Fruit fly (Drosophila melanogaster) whole organism, embryonic: ENCODE measurements around the gene barr.
A peak's percentile ranks its signal among the peaks of the same experiment; 100 is the strongest.

Experiments used
- Adf1 ChIP-seq: fragments of 200-800 bp; sonication (Bioruptor generic); IDR thresholded peaks from 2 replicates; pipeline ENCODE4 v1.3.6; 2022; ENCODE audit warnings: missing biosample characterization, missing genetic modification characterization
- Aef1 ChIP-seq: fragments of 200-800 bp; sonication (Bioruptor generic); IDR thresholded peaks from 3 replicates; pipeline ENCODE4 v1.3.6; 2022; ENCODE audit warnings: missing biosample characterization, missing genetic modification characterization
- Asciz ChIP-seq: fragments of 200-800 bp; sonication (Bioruptor generic); optimal IDR thresholded peaks from 2 replicates; lab custom pipeline; 2017; ENCODE audit warnings: missing biosample characterization, mild to moderate bottlenecking, missing genetic modification characterization, missing genetic modification reagents
- BEAF-32 ChIP-seq: fragments of 200-800 bp; sonication (Bioruptor generic); optimal IDR thresholded peaks from 3 replicates; lab custom pipeline; 2017; ENCODE audit warnings: missing biosample characterization, missing genetic modification characterization, mild to moderate bottlenecking, moderate library complexity, missing genetic modification reagents
- CG10209 ChIP-seq: fragments of 200-800 bp; sonication (Bioruptor generic); optimal IDR thresholded peaks from 3 replicates; lab custom pipeline; 2017; ENCODE audit warnings: missing biosample characterization, mild to moderate bottlenecking, missing genetic modification characterization, missing genetic modification reagents
- CG10543 ChIP-seq: fragments of 200-800 bp; sonication (Bioruptor generic); optimal IDR thresholded peaks from 3 replicates; lab custom pipeline; 2017; ENCODE audit warnings: missing biosample characterization, mild to moderate bottlenecking, missing genetic modification characterization, moderate library complexity
- CG12942 ChIP-seq: fragments of 200-800 bp; sonication (Bioruptor generic); optimal IDR thresholded peaks from 3 replicates; lab custom pipeline; 2016; ENCODE audit warnings: missing biosample characterization, missing genetic modification characterization
- CG13287 ChIP-seq: fragments of 200-800 bp; sonication (Bioruptor generic); IDR thresholded peaks from 2 replicates; pipeline ENCODE4 v1.3.6; 2022; ENCODE audit warnings: missing biosample characterization, missing genetic modification characterization; ENCODE audit not compliant: partially characterized antibody
- CG13296 ChIP-seq: fragments of 200-800 bp; sonication (Bioruptor generic); optimal IDR thresholded peaks from 3 replicates; lab custom pipeline; 2018; ENCODE audit warnings: missing biosample characterization, mild to moderate bottlenecking, missing genetic modification characterization
- CG14965 ChIP-seq: fragments of 200-800 bp; sonication (Bioruptor generic); optimal IDR thresholded peaks from 2 replicates; lab custom pipeline; 2016; ENCODE audit warnings: missing biosample characterization, missing genetic modification characterization, borderline replicate concordance
- CG15073 ChIP-seq: fragments of 200-800 bp; sonication (Bioruptor generic); optimal IDR thresholded peaks from 2 replicates; lab custom pipeline; 2016; ENCODE audit warnings: missing biosample characterization, missing genetic modification characterization
- CG1529 ChIP-seq: fragments of 200-800 bp; sonication (Bioruptor generic); optimal IDR thresholded peaks from 3 replicates; lab custom pipeline; 2018; ENCODE audit warnings: missing biosample characterization, missing genetic modification characterization
- CG2712 ChIP-seq: fragments of 200-800 bp; optimal IDR thresholded peaks from 3 replicates; lab custom pipeline; 2019; ENCODE audit warnings: missing biosample characterization, mild to moderate bottlenecking, missing genetic modification characterization, moderate library complexity
- CG6272 ChIP-seq: fragments of 200-800 bp; sonication (Bioruptor generic); IDR thresholded peaks from 2 replicates; pipeline ENCODE4 v1.3.6; 2022; ENCODE audit warnings: missing biosample characterization, missing genetic modification characterization
- CG6854 ChIP-seq: fragments of 200-800 bp; sonication (Bioruptor generic); optimal IDR thresholded peaks from 3 replicates; lab custom pipeline; 2017; ENCODE audit warnings: missing biosample characterization, mild to moderate bottlenecking, missing genetic modification characterization
- CG7928 ChIP-seq: fragments of 200-800 bp; sonication (Bioruptor generic); optimal IDR thresholded peaks from 2 replicates; lab custom pipeline; 2017; ENCODE audit warnings: missing biosample characterization, mild to moderate bottlenecking, missing genetic modification characterization
- Doc3 ChIP-seq: fragments of 200-800 bp; sonication (Bioruptor generic); IDR thresholded peaks from 3 replicates; pipeline ENCODE4 v1.3.6; 2022; ENCODE audit warnings: missing biosample characterization, missing genetic modification characterization; ENCODE audit not compliant: partially characterized antibody
- Dref ChIP-seq: fragments of 200-800 bp; sonication (Bioruptor generic); IDR thresholded peaks from 2 replicates; pipeline ENCODE4 v1.3.6; 2022; ENCODE audit warnings: missing biosample characterization, missing genetic modification characterization
- E2f1 ChIP-seq: fragments of 200-800 bp; sonication (Bioruptor generic); IDR thresholded peaks from 2 replicates; pipeline ENCODE4 v1.3.6; 2022; ENCODE audit warnings: missing biosample characterization, missing genetic modification characterization
- Fer3 ChIP-seq: fragments of 200-800 bp; sonication (Bioruptor generic); optimal IDR thresholded peaks from 2 replicates; lab custom pipeline; 2018; ENCODE audit warnings: missing biosample characterization, mild to moderate bottlenecking, missing genetic modification characterization, moderate library complexity
- Gsc ChIP-seq: fragments of 200-800 bp; sonication (Bioruptor generic); IDR thresholded peaks from 2 replicates; pipeline ENCODE4 v1.3.6; 2022; ENCODE audit warnings: missing biosample characterization, missing genetic modification characterization
- H15 ChIP-seq: fragments of 200-800 bp; sonication (Bioruptor generic); IDR thresholded peaks from 3 replicates; pipeline ENCODE4 v1.3.6; 2022; ENCODE audit warnings: missing biosample characterization, missing genetic modification characterization
- HLH4C ChIP-seq: fragments of 200-800 bp; sonication (Bioruptor generic); IDR thresholded peaks from 3 replicates; pipeline ENCODE4 v1.3.6; 2022; ENCODE audit warnings: missing biosample characterization, missing genetic modification characterization; ENCODE audit not compliant: partially characterized antibody
- Hey ChIP-seq: fragments of 200-800 bp; sonication (Bioruptor generic); optimal IDR thresholded peaks from 3 replicates; lab custom pipeline; 2018; ENCODE audit warnings: missing biosample characterization, mild to moderate bottlenecking, missing genetic modification characterization
- Hr39 ChIP-seq: fragments of >200 bp; optimal IDR thresholded peaks from 2 replicates; lab custom pipeline; 2017
- Kr ChIP-seq: fragments of 200-800 bp; sonication (Bioruptor generic); optimal IDR thresholded peaks from 2 replicates; lab custom pipeline; 2017; ENCODE audit warnings: missing biosample characterization, mild to moderate bottlenecking, missing genetic modification characterization
- MESR4 ChIP-seq: fragments of 200-800 bp; sonication (Bioruptor generic); optimal IDR thresholded peaks from 2 replicates; lab custom pipeline; 2018; ENCODE audit warnings: missing biosample characterization, mild to moderate bottlenecking, missing genetic modification characterization, moderate library complexity
- Sry-β ChIP-seq: fragments of 200-800 bp; sonication (Bioruptor generic); optimal IDR thresholded peaks from 2 replicates; lab custom pipeline; 2018; ENCODE audit warnings: missing biosample characterization, mild to moderate bottlenecking, missing genetic modification characterization, moderate library complexity
- Vsx1 ChIP-seq: fragments of 200-800 bp; sonication (Bioruptor generic); optimal IDR thresholded peaks from 2 replicates; lab custom pipeline; 2017; ENCODE audit warnings: missing biosample characterization, mild to moderate bottlenecking, missing genetic modification characterization, missing genetic modification reagents
- Xrp1 ChIP-seq: fragments of 200-800 bp; sonication (Bioruptor generic); IDR thresholded peaks from 2 replicates; pipeline ENCODE4 v1.3.6; 2022; ENCODE audit warnings: missing biosample characterization, missing genetic modification characterization
- YL-1 ChIP-seq: fragments of 200-800 bp; sonication (Bioruptor generic); optimal IDR thresholded peaks from 3 replicates; lab custom pipeline; 2017; ENCODE audit warnings: missing biosample characterization, mild to moderate bottlenecking, missing genetic modification characterization
- bsh ChIP-seq, 2 experiments: fragments of 200-800 bp; sonication (Bioruptor generic); optimal IDR thresholded peaks; 2 replicates each; lab custom pipeline; 2017 to 2018; ENCODE audit warnings: mild to moderate bottlenecking in 2 of 2, missing biosample characterization in 2 of 2, missing genetic modification characterization in 2 of 2, moderate library complexity in 1 of 2
- chinmo ChIP-seq: fragments of 200-800 bp; sonication (Bioruptor generic); IDR thresholded peaks from 4 replicates; pipeline ENCODE4 v1.3.6; 2022; ENCODE audit warnings: missing biosample characterization, missing genetic modification characterization; ENCODE audit not compliant: partially characterized antibody
- crol ChIP-seq: fragments of 200-800 bp; sonication (Bioruptor generic); IDR thresholded peaks from 2 replicates; pipeline ENCODE4 v1.3.6; 2022; ENCODE audit warnings: missing biosample characterization, missing genetic modification characterization
- danr ChIP-seq: fragments of 200-800 bp; sonication (Bioruptor generic); IDR thresholded peaks from 2 replicates; pipeline ENCODE4 v1.3.6; 2022; ENCODE audit warnings: missing biosample characterization, missing genetic modification characterization
- en ChIP-seq: fragments of 200-800 bp; sonication (Bioruptor generic); optimal IDR thresholded peaks from 2 replicates; lab custom pipeline; 2016; ENCODE audit warnings: missing biosample characterization, missing genetic modification characterization
- hb ChIP-seq: fragments of 200-800 bp; sonication (Bioruptor generic); IDR thresholded peaks from 3 replicates; pipeline ENCODE4 v1.3.6; 2022; ENCODE audit warnings: missing biosample characterization, missing genetic modification characterization; ENCODE audit not compliant: partially characterized antibody
- jing ChIP-seq: fragments of 200-800 bp; sonication (Bioruptor generic); optimal IDR thresholded peaks from 2 replicates; lab custom pipeline; 2018; ENCODE audit warnings: missing biosample characterization, mild to moderate bottlenecking, missing genetic modification characterization
- nmo ChIP-seq: fragments of 200-800 bp; sonication (Bioruptor generic); optimal IDR thresholded peaks from 2 replicates; lab custom pipeline; 2018; ENCODE audit warnings: missing biosample characterization, mild to moderate bottlenecking, missing genetic modification characterization, moderate library complexity
- odd ChIP-seq: fragments of 200-800 bp; sonication (Bioruptor generic); optimal IDR thresholded peaks from 2 replicates; lab custom pipeline; 2017; ENCODE audit warnings: missing biosample characterization, mild to moderate bottlenecking, missing genetic modification characterization
- prd ChIP-seq, 3 experiments: fragments of >200 bp in 2 of 3; fragments of 200-800 bp in 1 of 3; sonication (Bioruptor generic) in 1 of 3; optimal IDR thresholded peaks in 2 of 3; IDR thresholded peaks in 1 of 3; 2 replicates in 2 of 3; 3 replicates in 1 of 3; pipeline versions ENCODE4 v1.3.6 to Lab custom; 2017 to 2022; ENCODE audit warnings: missing biosample characterization in 1 of 3, missing genetic modification characterization in 1 of 3
- sisA ChIP-seq: fragments of 200-800 bp; sonication (Bioruptor generic); IDR thresholded peaks from 2 replicates; pipeline ENCODE4 v1.3.6; 2022; ENCODE audit warnings: missing biosample characterization, missing genetic modification characterization
- slbo ChIP-seq: fragments of 200-800 bp; sonication (Bioruptor generic); IDR thresholded peaks from 2 replicates; pipeline ENCODE4 v1.3.6; 2022; ENCODE audit warnings: missing biosample characterization, missing genetic modification characterization
- slou ChIP-seq: fragments of 200-800 bp; sonication (Bioruptor generic); optimal IDR thresholded peaks from 3 replicates; lab custom pipeline; 2016; ENCODE audit warnings: missing biosample characterization, missing genetic modification characterization
- stc ChIP-seq: fragments of 200-800 bp; sonication (Bioruptor generic); IDR thresholded peaks from 2 replicates; pipeline ENCODE4 v1.3.6; 2022; ENCODE audit warnings: missing biosample characterization, missing genetic modification characterization
- unc-4 ChIP-seq: fragments of 200-800 bp; sonication (Bioruptor generic); IDR thresholded peaks from 2 replicates; pipeline ENCODE4 v1.3.6; 2022; ENCODE audit warnings: missing biosample characterization, missing genetic modification characterization; ENCODE audit not compliant: partially characterized antibody
- zfh2 ChIP-seq: fragments of 200-800 bp; sonication (Bioruptor generic); optimal IDR thresholded peaks from 2 replicates; lab custom pipeline; 2016; ENCODE audit warnings: missing biosample characterization, missing genetic modification characterization

Gene barr

DNA sequence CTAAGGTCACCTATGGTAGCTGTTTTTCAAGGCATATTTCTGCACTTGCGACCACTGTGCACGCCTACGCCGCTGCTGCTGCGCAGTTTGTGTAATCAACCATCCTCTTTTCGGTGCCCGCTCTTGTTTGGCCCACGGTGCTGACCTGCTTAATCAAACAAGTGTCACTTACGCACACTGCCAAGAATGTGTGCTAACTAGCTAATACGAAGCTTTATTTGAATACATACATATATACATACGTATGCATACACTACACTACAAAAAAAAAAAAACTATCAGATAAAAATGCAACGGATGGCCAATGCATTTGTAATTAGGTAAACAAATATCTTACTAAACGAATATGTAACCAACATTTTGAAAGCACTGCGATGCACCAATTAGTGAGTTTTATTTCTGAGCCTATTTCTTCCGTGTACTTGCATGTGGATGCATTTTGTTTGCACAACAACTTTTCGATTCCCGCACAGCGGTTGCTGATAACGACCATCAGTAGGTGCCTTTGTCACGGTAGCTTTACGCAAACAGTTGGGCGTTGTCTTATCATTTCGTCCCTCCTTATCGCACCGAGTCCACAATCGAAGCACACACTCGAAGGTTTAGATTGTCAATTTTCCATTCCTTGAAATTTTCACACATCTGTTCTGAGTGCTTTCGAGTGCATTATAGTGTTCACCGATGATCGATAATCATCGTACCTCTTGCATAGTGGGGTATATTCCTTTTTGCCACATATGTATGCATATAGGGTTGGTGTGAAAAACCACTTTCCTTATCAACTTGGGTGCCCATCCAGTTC is 25.3 kb upstream of the barr start (continued):
- TF ChIP-seq crol (GFP tag; lab: Robert Waterston, UW), result peak; percentile 83
- TF ChIP-seq CG6272 (GFP tag; lab: Robert Waterston, UW), result peak; percentile 68
- peak; percentile 71 for TF ChIP-seq Kr (GFP tag; lab: Kevin White, UChicago)
- no peak for TF ChIP-seq Doc3 (GFP tag; lab: Robert Waterston, UW)
- TF ChIP-seq Asciz (GFP tag; lab: Kevin White, UChicago), result peak; percentile 90
- TF ChIP-seq Hr39 (lab: Kevin White, UChicago), result no peak
- TF ChIP-seq Fer3 (tag; lab: Kevin White, UChicago), result peak; percentile 80
- TF ChIP-seq CG10543 (GFP tag; lab: Kevin White, UChicago), result peak; percentile 70
- peak; percentile 71 for TF ChIP-seq CG6854 (GFP tag; lab: Kevin White, UChicago)
- peak; percentile 40 for TF ChIP-seq CG15073 (GFP tag; lab: Kevin White, UChicago)
- peak; percentile 81 for TF ChIP-seq sisA
- TF ChIP-seq CG1529, result peak; percentile 75
- TF ChIP-seq prd (optimal IDR thresholded peaks at IDR 0.05; lab: Kevin White, UChicago), result no peak
- TF ChIP-seq prd (GFP tag; IDR thresholded peaks at IDR 0.05; lab: Robert Waterston, UW), result peak; percentile 91
- TF ChIP-seq slbo (GFP tag; lab: Robert Waterston, UW), result peak; percentile 73
- TF ChIP-seq bsh (GFP tag; optimal IDR thresholded peaks at IDR 0.05; lab: Kevin White, UChicago), result peak; percentile 61 to 89
- TF ChIP-seq danr, result peak; percentile 63
- no peak for TF ChIP-seq zfh2 (GFP tag; lab: Kevin White, UChicago)
- peak; percentile 84 for TF ChIP-seq CG2712 (tag; lab: Kevin White, UChicago)
- no peak for TF ChIP-seq unc-4 (GFP tag; lab: Robert Waterston, UW)
- peak; percentile 78 for TF ChIP-seq nmo (GFP tag; lab: Kevin White, UChicago)
- TF ChIP-seq E2f1, result peak; percentile 78
- TF ChIP-seq HLH4C, result no peak
- TF ChIP-seq Aef1 (GFP tag; lab: Robert Waterston, UW), result peak; percentile 81
- no peak for TF ChIP-seq CG7928 (GFP tag; lab: Kevin White, UChicago)
- TF ChIP-seq Hey (tag; lab: Kevin White, UChicago), result peak; percentile 27
- peak; percentile 29; the same call in 1 of the 2 replicates for TF ChIP-seq CG13287
- peak; percentile 82 for TF ChIP-seq odd (GFP tag; lab: Kevin White, UChicago)
- TF ChIP-seq Xrp1, result peak; percentile 89
- TF ChIP-seq slou (GFP tag; lab: Kevin White, UChicago), result no peak
- peak; percentile 89 for TF ChIP-seq H15 (GFP tag; lab: Robert Waterston, UW)
- peak; percentile 66; the same call in 1 of the 2 replicates for TF ChIP-seq Gsc (GFP tag; lab: Robert Waterston, UW)
- 0 out of 3 replicates have a peak, but pooled peaks have one; percentile 57 for TF ChIP-seq hb (GFP tag; lab: Robert Waterston, UW)
- peak; percentile 26 for TF ChIP-seq MESR4 (GFP tag; lab: Kevin White, UChicago)
- no peak for TF ChIP-seq BEAF-32 (GFP tag; lab: Kevin White, UChicago)
- TF ChIP-seq Adf1 (GFP tag; lab: Robert Waterston, UW), result peak; percentile 90
- peak; percentile 91; the same call in 3 of the 4 replicates for TF ChIP-seq chinmo (GFP tag; lab: Robert Waterston, UW)
- peak; percentile 0 for TF ChIP-seq Sry-β (GFP tag; lab: Kevin White, UChicago)
- TF ChIP-seq Dref (GFP tag; lab: Robert Waterston, UW), result no peak
- TF ChIP-seq CG14965 (GFP tag; lab: Kevin White, UChicago), result peak; percentile 32
- peak; percentile 85 for TF ChIP-seq CG13296
- TF ChIP-seq CG12942 (GFP tag; lab: Kevin White, UChicago), result peak; percentile 66
- TF ChIP-seq CG10209 (GFP tag; lab: Kevin White, UChicago), result peak; percentile 86
- TF ChIP-seq stc, result peak; percentile 92
- peak; percentile 85 for TF ChIP-seq en (GFP tag; lab: Kevin White, UChicago)
- TF ChIP-seq YL-1 (GFP tag; lab: Kevin White, UChicago), result peak; percentile 60
- TF ChIP-seq jing (GFP tag; lab: Kevin White, UChicago), result peak; percentile 62
- TF ChIP-seq Vsx1, result peak; percentile 91
